Worm (Caenorhabditis elegans) whole organism, L4 larva: ENCODE measurements around the gene nas-12.
A peak's percentile ranks its signal among the peaks of the same experiment; 100 is the strongest.

Experiments used
- F49E8.2 ChIP-seq: sonication (generic microtip); optimal IDR thresholded peaks from 2 replicates; lab custom pipeline; 2016; ENCODE audit warnings: missing compliant biosample characterization, mild to moderate bottlenecking, missing genetic modification characterization, borderline replicate concordance
- Y105C5A.15 ChIP-seq: fragments of 200-800 bp; sonication (Bioruptor generic); IDR thresholded peaks from 2 replicates; pipeline ENCODE4 v1.3.6; 2022; ENCODE audit warnings: missing genetic modification characterization, missing compliant biosample characterization
- Y48G9A.11 ChIP-seq: fragments of 200-800 bp; sonication (Bioruptor generic); IDR thresholded peaks from 2 replicates; pipeline ENCODE4 v1.3.6; 2022; ENCODE audit warnings: missing genetic modification reagents, missing genetic modification characterization, missing compliant biosample characterization
- Y5F2A.4 ChIP-seq: fragments of 200-800 bp; sonication (Bioruptor generic); optimal IDR thresholded peaks from 2 replicates; lab custom pipeline; 2018; ENCODE audit warnings: mild to moderate bottlenecking, missing genetic modification characterization, missing compliant biosample characterization
- ZK337.2 ChIP-seq: fragments of 200-800 bp; sonication (Bioruptor generic); IDR thresholded peaks from 2 replicates; pipeline ENCODE4 v1.3.6; 2022; ENCODE audit warnings: missing genetic modification reagents, missing genetic modification characterization, missing compliant biosample characterization
- ZK546.5 ChIP-seq, 2 experiments: sonication (generic microtip); optimal IDR thresholded peaks; 2 replicates each; lab custom pipeline; 2017; ENCODE audit warnings: missing biosample characterization in 2 of 2, missing genetic modification characterization in 2 of 2
- aha-1 ChIP-seq: fragments of 150-350 bp; peaks from one replicate; lab custom pipeline; 2014; ENCODE audit warnings: missing biosample characterization, missing genetic modification characterization
- aly-2 ChIP-seq: sonication (generic microtip); optimal IDR thresholded peaks from 2 replicates; lab custom pipeline; 2018; ENCODE audit warnings: missing biosample characterization, missing genetic modification characterization
- arid-1 ChIP-seq: fragments of 200-800 bp; sonication (Bioruptor generic); conservative IDR thresholded peaks from 2 replicates; pipeline ENCODE4 v1.3.6; 2022; ENCODE audit warnings: missing genetic modification reagents, missing genetic modification characterization, missing compliant biosample characterization
- ceh-20 ChIP-seq: fragments of 200-800 bp; sonication (Bioruptor generic); IDR thresholded peaks from 2 replicates; pipeline ENCODE4 v1.3.6; 2022; ENCODE audit warnings: missing genetic modification reagents, missing genetic modification characterization, missing compliant biosample characterization
- ceh-28 ChIP-seq: fragments of 150-350 bp; optimal IDR thresholded peaks from 2 replicates; lab custom pipeline; 2014; ENCODE audit warnings: missing biosample characterization, missing genetic modification reagents, missing genetic modification characterization
- ceh-82 ChIP-seq: sonication (generic microtip); optimal IDR thresholded peaks from 2 replicates; lab custom pipeline; 2017; ENCODE audit warnings: missing biosample characterization, missing genetic modification characterization
- daf-16 ChIP-seq, 3 experiments: sonication (generic microtip); optimal IDR thresholded peaks; 2 replicates each; lab custom pipeline; 2016 to 2017; ENCODE audit warnings: missing genetic modification characterization in 3 of 3, missing genetic modification reagents in 3 of 3, mild to moderate bottlenecking in 2 of 3, missing compliant biosample characterization in 2 of 3, missing biosample characterization in 1 of 3, moderate library complexity in 1 of 3
- daf-19 ChIP-seq: fragments of 200-800 bp; sonication (Bioruptor generic); conservative IDR thresholded peaks from 2 replicates; pipeline ENCODE4 v1.3.6; 2022; ENCODE audit warnings: missing genetic modification characterization, missing compliant biosample characterization
- dmd-6 ChIP-seq: fragments of 200-800 bp; sonication (Bioruptor generic); IDR thresholded peaks from 2 replicates; pipeline ENCODE4 v1.3.6; 2022; ENCODE audit warnings: missing genetic modification reagents, missing genetic modification characterization, missing compliant biosample characterization
- dmd-8 ChIP-seq: fragments of 200-800 bp; sonication (Bioruptor generic); IDR thresholded peaks from 2 replicates; pipeline ENCODE4 v1.3.6; 2022; ENCODE audit warnings: missing genetic modification characterization, missing compliant biosample characterization
- dmd-9 ChIP-seq: fragments of 200-800 bp; sonication (Bioruptor generic); IDR thresholded peaks from 2 replicates; pipeline ENCODE4 v1.3.6; 2022; ENCODE audit warnings: missing genetic modification reagents, missing genetic modification characterization, missing compliant biosample characterization
- duxl-1 ChIP-seq: sonication (generic microtip); optimal IDR thresholded peaks from 2 replicates; lab custom pipeline; 2016; ENCODE audit warnings: mild to moderate bottlenecking, missing genetic modification characterization, moderate library complexity, missing compliant biosample characterization; ENCODE audit not compliant: poor library complexity
- egl-43 ChIP-seq: fragments of 200-800 bp; sonication (Bioruptor generic); IDR thresholded peaks from 2 replicates; pipeline ENCODE4 v1.3.6; 2022; ENCODE audit warnings: missing genetic modification reagents, missing genetic modification characterization, missing compliant biosample characterization
- fkh-10 ChIP-seq: fragments of 150-350 bp; optimal IDR thresholded peaks from 2 replicates; lab custom pipeline; 2014; ENCODE audit warnings: missing biosample characterization, missing genetic modification reagents, missing genetic modification characterization
- fos-1 ChIP-seq: fragments of 150-350 bp; optimal IDR thresholded peaks from 2 replicates; lab custom pipeline; 2014; ENCODE audit warnings: missing biosample characterization, missing genetic modification characterization
- jun-1 ChIP-seq: fragments of 150-350 bp; optimal IDR thresholded peaks from 2 replicates; lab custom pipeline; 2014; ENCODE audit warnings: missing biosample characterization, missing genetic modification reagents, missing genetic modification characterization
- lim-7 ChIP-seq: fragments of 200-800 bp; sonication (Bioruptor generic); IDR thresholded peaks from 2 replicates; pipeline ENCODE4 v1.3.6; 2022; ENCODE audit warnings: missing genetic modification characterization, missing compliant biosample characterization
- lin-1 ChIP-seq: fragments of 200-800 bp; sonication (Bioruptor generic); IDR thresholded peaks from 2 replicates; pipeline ENCODE4 v1.3.6; 2022; ENCODE audit warnings: missing genetic modification reagents, missing genetic modification characterization, missing compliant biosample characterization
- lin-13 ChIP-seq: fragments of 150-350 bp; optimal IDR thresholded peaks from 2 replicates; lab custom pipeline; 2014; ENCODE audit warnings: missing biosample characterization, missing genetic modification reagents, missing genetic modification characterization
- lin-15B ChIP-seq: fragments of 150-350 bp; sonication (generic microtip); optimal IDR thresholded peaks from 3 replicates; lab custom pipeline; 2014; ENCODE audit warnings: missing biosample characterization, missing genetic modification characterization
- lin-29 ChIP-seq: fragments of 200-800 bp; sonication (Bioruptor generic); IDR thresholded peaks from 2 replicates; pipeline ENCODE4 v1.3.6; 2022; ENCODE audit warnings: missing genetic modification reagents, missing genetic modification characterization, missing compliant biosample characterization
- lin-38 ChIP-seq: fragments of 200-800 bp; sonication (Bioruptor generic); IDR thresholded peaks from 2 replicates; pipeline ENCODE4 v1.3.6; 2022; ENCODE audit warnings: missing genetic modification reagents, missing genetic modification characterization, missing compliant biosample characterization
- lir-3 ChIP-seq: sonication (generic microtip); optimal IDR thresholded peaks from 2 replicates; lab custom pipeline; 2016; ENCODE audit warnings: mild to moderate bottlenecking, missing genetic modification characterization, missing compliant biosample characterization
- lsy-2 ChIP-seq, 2 experiments: fragments of 150-350 bp in 1 of 2; sonication (generic microtip) in 1 of 2; optimal IDR thresholded peaks; 2 replicates each; lab custom pipeline; 2014 to 2017; ENCODE audit warnings: missing biosample characterization in 2 of 2, missing genetic modification characterization in 2 of 2
- madf-5 ChIP-seq, 2 experiments: fragments of 200-800 bp; sonication (Bioruptor generic); IDR thresholded peaks; 2 replicates each; pipeline ENCODE4 v1.3.6; 2022; ENCODE audit warnings: missing compliant biosample characterization in 2 of 2, missing genetic modification characterization in 2 of 2
- madf-9 ChIP-seq: fragments of 200-800 bp; sonication (Bioruptor generic); conservative IDR thresholded peaks from 2 replicates; pipeline ENCODE4 v1.3.6; 2022; ENCODE audit warnings: missing genetic modification reagents, missing genetic modification characterization, missing compliant biosample characterization
- mdl-1 ChIP-seq, 2 experiments: fragments of 150-350 bp in 1 of 2; sonication (generic microtip) in 1 of 2; optimal IDR thresholded peaks; 2 replicates each; lab custom pipeline; 2014 to 2017; ENCODE audit warnings: missing biosample characterization in 2 of 2, missing genetic modification characterization in 2 of 2
- mdt-29 ChIP-seq: fragments of 200-800 bp; sonication (Bioruptor generic); IDR thresholded peaks from 2 replicates; pipeline ENCODE4 v1.3.6; 2022; ENCODE audit warnings: missing genetic modification reagents, missing genetic modification characterization, missing compliant biosample characterization
- mep-1 ChIP-seq: fragments of 150-350 bp; sonication (generic microtip); optimal IDR thresholded peaks from 3 replicates; lab custom pipeline; 2014; ENCODE audit warnings: missing biosample characterization, missing genetic modification characterization
- mes-2 ChIP-seq: sonication (generic microtip); optimal IDR thresholded peaks from 2 replicates; lab custom pipeline; 2016; ENCODE audit warnings: missing genotype, mild to moderate bottlenecking, missing genetic modification characterization, missing compliant biosample characterization; ENCODE audit not compliant: poor library complexity, severe bottlenecking
- nhr-10 ChIP-seq: fragments of 150-350 bp; optimal IDR thresholded peaks from 2 replicates; lab custom pipeline; 2014; ENCODE audit warnings: missing biosample characterization, missing genetic modification characterization
- nhr-41 ChIP-seq: fragments of 200-800 bp; sonication (Bioruptor generic); IDR thresholded peaks from 2 replicates; pipeline ENCODE4 v1.3.6; 2022; ENCODE audit warnings: missing genetic modification reagents, missing genetic modification characterization, missing compliant biosample characterization
- nhr-6 ChIP-seq: fragments of 150-350 bp; optimal IDR thresholded peaks from 2 replicates; lab custom pipeline; 2014; ENCODE audit warnings: missing biosample characterization, missing genetic modification characterization
- php-3 ChIP-seq: fragments of 200-800 bp; sonication (Bioruptor generic); IDR thresholded peaks from 2 replicates; pipeline ENCODE4 v1.3.6; 2022; ENCODE audit warnings: missing genetic modification reagents, missing genetic modification characterization, missing compliant biosample characterization
- pqm-1 ChIP-seq: sonication (generic microtip); optimal IDR thresholded peaks from 2 replicates; lab custom pipeline; 2017; ENCODE audit warnings: missing biosample characterization, missing genetic modification characterization
- sdz-12 ChIP-seq: fragments of 200-800 bp; sonication (Bioruptor generic); optimal IDR thresholded peaks from 2 replicates; lab custom pipeline; 2018; ENCODE audit warnings: mild to moderate bottlenecking, missing genetic modification characterization, missing compliant biosample characterization
- set-16 ChIP-seq: fragments of 200-800 bp; sonication (Bioruptor generic); IDR thresholded peaks from 2 replicates; pipeline ENCODE4 v1.3.6; 2022; ENCODE audit warnings: missing genetic modification reagents, missing genetic modification characterization, missing compliant biosample characterization
- snpc-4 ChIP-seq: fragments of 150-350 bp; optimal IDR thresholded peaks from 2 replicates; lab custom pipeline; 2014; ENCODE audit warnings: missing biosample characterization, missing genetic modification characterization
- spr-1 ChIP-seq: sonication (generic microtip); optimal IDR thresholded peaks from 2 replicates; lab custom pipeline; 2016; ENCODE audit warnings: mild to moderate bottlenecking, missing genetic modification characterization, missing compliant biosample characterization
- tra-1 ChIP-seq: fragments of 200-800 bp; sonication (Bioruptor generic); IDR thresholded peaks from 2 replicates; pipeline ENCODE4 v1.3.6; 2022; ENCODE audit warnings: missing genetic modification reagents, missing genetic modification characterization, missing compliant biosample characterization
- unc-39 ChIP-seq: sonication (generic microtip); optimal IDR thresholded peaks from 2 replicates; lab custom pipeline; 2017; ENCODE audit warnings: missing biosample characterization, missing genetic modification characterization
- zfp-2 ChIP-seq: sonication (generic microtip); optimal IDR thresholded peaks from 2 replicates; lab custom pipeline; 2016; ENCODE audit warnings: mild to moderate bottlenecking, missing genetic modification characterization, missing compliant biosample characterization
- zfp-3 ChIP-seq: fragments of 200-800 bp; sonication (Bioruptor generic); conservative IDR thresholded peaks from 2 replicates; pipeline ENCODE4 v1.3.6; 2022; ENCODE audit warnings: missing genetic modification reagents, missing genetic modification characterization, missing compliant biosample characterization
- zip-11 ChIP-seq: fragments of 200-800 bp; sonication (Bioruptor generic); IDR thresholded peaks from 2 replicates; pipeline ENCODE4 v1.3.6; 2022; ENCODE audit warnings: missing genetic modification characterization, missing compliant biosample characterization
- ztf-7 ChIP-seq: fragments of 150-350 bp; optimal IDR thresholded peaks from 2 replicates; lab custom pipeline; 2014; ENCODE audit warnings: missing biosample characterization, missing genetic modification characterization

nas-12 gene

DNA sequence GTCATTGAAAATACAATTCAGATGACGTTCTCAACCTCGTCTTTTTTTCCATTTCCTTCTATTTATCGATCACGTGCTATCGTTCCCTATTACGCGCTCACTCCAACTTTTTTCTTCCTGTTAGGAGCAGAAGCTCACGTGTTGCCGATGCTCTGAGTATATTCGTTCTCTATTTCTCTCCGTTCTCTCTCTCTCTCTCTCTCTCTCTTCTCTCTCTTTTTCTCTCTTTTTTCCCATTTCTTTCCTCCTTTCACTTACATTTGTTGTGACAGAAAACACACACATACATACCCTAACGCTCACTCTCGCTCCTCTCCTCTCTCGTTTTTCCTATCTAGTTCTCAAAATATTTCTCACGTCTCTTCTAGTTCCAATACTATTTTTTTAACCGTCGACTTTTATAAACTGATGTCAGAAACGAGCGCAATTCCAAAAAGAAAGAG is 28.5 kb downstream of the nas-12 start (continued):
- TF ChIP-seq zip-11 (GFP tag; lab: Robert Waterston, UW): no peak
- peak; percentile 93 for TF ChIP-seq ceh-20 (GFP tag; lab: Robert Waterston, UW)
- TF ChIP-seq lim-7 (GFP tag; lab: Robert Waterston, UW): no peak
- TF ChIP-seq ZK337.2 (GFP tag; lab: Robert Waterston, UW): no peak
- no peak for TF ChIP-seq Y48G9A.11 (GFP tag; lab: Robert Waterston, UW)
- TF ChIP-seq pqm-1 (tag; lab: Kevin White, UChicago): peak; percentile 70
- no peak for TF ChIP-seq ztf-7 (tag; lab: Kevin White, UChicago)
- no peak for TF ChIP-seq unc-39
- TF ChIP-seq lir-3 (tag; lab: Kevin White, UChicago): no peak
- no peak for TF ChIP-seq zfp-2 (tag; lab: Kevin White, UChicago)
- no peak for TF ChIP-seq aly-2 (tag; lab: Kevin White, UChicago)
- peak; percentile 90 for TF ChIP-seq set-16 (GFP tag; lab: Robert Waterston, UW)
- no peak for TF ChIP-seq dmd-9 (GFP tag; lab: Robert Waterston, UW)
- TF ChIP-seq lin-1 (GFP tag; lab: Robert Waterston, UW): peak; percentile 79
- TF ChIP-seq F49E8.2 (tag; lab: Kevin White, UChicago): no peak
- no peak for TF ChIP-seq Y5F2A.4 (GFP tag; lab: Kevin White, UChicago)
- TF ChIP-seq lsy-2 (tag; optimal IDR thresholded peaks at IDR 0.05; lab: Kevin White, UChicago): peak; percentile 80 to 87
- TF ChIP-seq zfp-3: 0 out of 2 replicates have a peak, but pooled peaks have one; percentile 50
- peak; percentile 99 for TF ChIP-seq aha-1 (tag; lab: Kevin White, UChicago)
- TF ChIP-seq dmd-6 (GFP tag; lab: Robert Waterston, UW): peak; percentile 96
- TF ChIP-seq nhr-10 (tag; lab: Kevin White, UChicago): peak; percentile 79
- TF ChIP-seq lin-15B (tag; lab: Kevin White, UChicago): no peak
- TF ChIP-seq spr-1 (tag; lab: Kevin White, UChicago): peak; percentile 73
- no peak for TF ChIP-seq dmd-8 (GFP tag; lab: Robert Waterston, UW)
- TF ChIP-seq madf-5 (GFP tag; IDR thresholded peaks at IDR 0.05; lab: Robert Waterston, UW): no peak
- TF ChIP-seq lin-13 (GFP tag; lab: Kevin White, UChicago): peak; percentile 56
- TF ChIP-seq ZK546.5 (tag; optimal IDR thresholded peaks at IDR 0.05; lab: Kevin White, UChicago): peak in 1 of 2 experiments; percentile 10
- TF ChIP-seq ceh-28: no peak
- TF ChIP-seq mdl-1 (tag; optimal IDR thresholded peaks at IDR 0.05; lab: Kevin White, UChicago): peak; percentile 71 to 99
- 0 out of 2 replicates have a peak, but pooled peaks have one; percentile 12 for TF ChIP-seq Y105C5A.15 (GFP tag; lab: Robert Waterston, UW)
- TF ChIP-seq arid-1: no peak
- peak; percentile 80 for TF ChIP-seq jun-1
- TF ChIP-seq tra-1: peak; percentile 93
- 0 out of 2 replicates have a peak, but pooled peaks have one; percentile 73 for TF ChIP-seq mdt-29 (GFP tag; lab: Robert Waterston, UW)
- TF ChIP-seq daf-16 (GFP tag; optimal IDR thresholded peaks at IDR 0.05; lab: Kevin White, UChicago): peak; percentile 48 to 65
- peak; percentile 67 for TF ChIP-seq daf-16 (tag; optimal IDR thresholded peaks at IDR 0.05; lab: Kevin White, UChicago)
- TF ChIP-seq madf-9 (GFP tag; lab: Robert Waterston, UW): no peak
- TF ChIP-seq nhr-6 (tag; lab: Kevin White, UChicago): peak; percentile 67
- TF ChIP-seq ceh-82 (tag; lab: Kevin White, UChicago): no peak
- no peak for TF ChIP-seq snpc-4
- no peak for TF ChIP-seq daf-19 (GFP tag; lab: Robert Waterston, UW)
- TF ChIP-seq lin-38 (GFP tag; lab: Robert Waterston, UW): peak; percentile 56
- no peak for TF ChIP-seq sdz-12 (GFP tag; lab: Kevin White, UChicago)
- peak; percentile 45; the same call in 1 of the 2 replicates for TF ChIP-seq php-3 (GFP tag; lab: Robert Waterston, UW)
- no peak; the same call in none of the 2 replicates for TF ChIP-seq egl-43 (GFP tag; lab: Robert Waterston, UW)
- peak; percentile 93 for TF ChIP-seq fkh-10 (GFP tag; lab: Kevin White, UChicago)
- TF ChIP-seq lin-29: no peak
- TF ChIP-seq duxl-1 (tag; lab: Kevin White, UChicago): peak; percentile 17
- peak; percentile 70 for TF ChIP-seq mes-2
- peak; percentile 16 for TF ChIP-seq fos-1 (tag; lab: Kevin White, UChicago)
- peak; percentile 92 for TF ChIP-seq mep-1
- TF ChIP-seq nhr-41 (GFP tag; lab: Robert Waterston, UW): no peak
